Worm (Caenorhabditis elegans): ENCODE results near the gene T19H5.7.

T19H5.7 gene

DNA sequence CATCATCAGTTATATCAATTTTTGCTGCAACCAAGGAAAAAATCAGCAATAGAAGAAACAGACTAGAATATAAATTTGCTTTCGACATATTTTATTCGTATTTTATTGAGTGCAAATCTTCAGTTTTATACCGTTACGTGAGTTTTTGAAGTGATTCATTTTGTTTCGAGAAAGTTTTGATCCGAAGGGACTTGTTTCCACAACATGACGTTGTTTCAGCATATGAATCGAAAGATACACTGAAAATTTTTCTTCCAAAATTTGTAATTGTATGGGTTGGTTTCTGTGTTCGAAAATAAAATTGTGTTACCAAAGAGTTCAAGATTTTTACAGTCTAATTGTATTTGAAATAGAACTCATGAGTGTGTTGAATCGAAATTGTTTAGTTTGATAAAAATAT is at the start of gene T19H5.7:
Gene T19H5.7 (minus strand): TSS at position 101 of the 400 bp plus-strand sequence.
- no peak for TF ChIP-seq unc-62 (GFP tag; optimal IDR thresholded peaks at IDR 0.05)

DNA sequence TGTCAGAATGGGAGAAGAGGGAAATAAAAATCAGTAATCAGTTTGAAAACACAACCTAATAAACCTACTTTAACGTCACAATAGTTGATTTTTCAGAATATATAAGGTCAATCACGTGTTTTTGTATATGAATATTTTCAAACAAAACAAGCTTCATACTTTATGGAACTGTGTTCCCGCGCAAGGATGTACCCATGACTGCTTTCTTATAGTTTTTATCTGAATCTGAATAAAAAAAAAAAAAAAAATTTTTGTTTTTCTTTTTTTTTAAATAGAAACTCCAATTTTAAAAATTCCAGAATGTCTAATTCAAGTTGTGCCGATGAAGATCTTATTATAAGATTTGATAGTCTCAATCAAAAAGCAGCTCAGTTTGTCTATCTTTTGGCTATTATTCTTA is 48.6 kb upstream of the T19H5.7 start, which contains the start of gene sra-2:
Gene sra-2 (plus strand): TSS at position 301 of the 400 bp plus-strand sequence.
- TF ChIP-seq unc-62 (GFP tag; optimal IDR thresholded peaks at IDR 0.05) = no peak

DNA sequence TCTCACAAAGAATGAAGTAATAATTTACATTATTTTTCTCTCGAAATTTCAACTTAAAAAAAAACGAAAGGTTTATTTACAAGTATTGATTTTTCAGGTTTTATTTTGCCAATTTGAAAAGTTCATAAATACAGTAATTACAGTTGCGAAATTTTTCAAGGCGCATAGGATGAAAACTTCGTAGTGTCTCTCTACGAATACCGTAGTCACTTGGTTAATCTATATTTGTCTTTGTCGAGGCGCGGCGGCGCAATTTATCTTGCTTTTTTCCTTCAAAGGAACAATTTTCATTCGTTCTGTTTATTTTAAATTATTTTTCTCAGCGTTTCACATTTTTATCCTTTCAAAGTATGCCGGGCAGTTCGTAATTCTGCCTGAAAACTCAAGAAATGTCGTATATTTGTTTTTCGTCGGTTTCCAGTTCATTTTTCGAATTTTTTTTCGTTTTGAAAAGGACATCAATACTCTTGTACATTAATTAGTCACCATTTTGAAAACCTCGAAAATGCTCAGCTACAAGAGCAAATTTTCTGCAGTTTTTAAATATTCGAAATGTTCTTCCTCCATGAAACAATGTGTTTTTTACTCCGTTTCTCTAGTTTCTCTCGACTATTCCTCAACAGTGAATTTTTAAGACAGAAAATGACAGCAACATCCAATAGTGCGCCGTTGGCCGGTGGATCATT is 43.8 kb upstream of the T19H5.7 start, which contains the start of gene mex-6:
Gene mex-6 (plus strand): TSS at position 636 of the 686 bp plus-strand sequence.
- no peak for TF ChIP-seq unc-62 (GFP tag; optimal IDR thresholded peaks at IDR 0.05)

DNA sequence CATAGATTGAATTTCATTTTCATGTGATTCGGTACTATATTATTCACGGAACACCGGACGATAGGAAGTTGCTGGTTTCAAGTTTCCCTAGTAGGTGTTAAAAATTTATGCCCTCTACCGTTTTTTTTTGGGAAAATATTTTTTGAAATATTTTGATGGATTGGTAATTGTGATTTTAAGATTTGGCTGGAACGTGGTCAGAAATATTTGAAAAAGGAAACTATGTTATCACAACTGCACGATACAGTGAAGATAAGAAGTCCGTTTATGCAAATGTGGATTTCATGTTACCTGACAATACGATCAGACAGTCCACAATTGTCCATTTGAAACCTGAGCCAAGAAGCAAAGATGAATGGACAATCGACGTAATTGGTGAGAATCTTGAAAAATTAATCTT is 43.1 kb upstream of the T19H5.7 start, which contains the start of gene AH6.17:
Gene AH6.17 (plus strand): TSS at position 185 of the 400 bp plus-strand sequence.
- TF ChIP-seq unc-62 (GFP tag; optimal IDR thresholded peaks at IDR 0.05) = no peak

DNA sequence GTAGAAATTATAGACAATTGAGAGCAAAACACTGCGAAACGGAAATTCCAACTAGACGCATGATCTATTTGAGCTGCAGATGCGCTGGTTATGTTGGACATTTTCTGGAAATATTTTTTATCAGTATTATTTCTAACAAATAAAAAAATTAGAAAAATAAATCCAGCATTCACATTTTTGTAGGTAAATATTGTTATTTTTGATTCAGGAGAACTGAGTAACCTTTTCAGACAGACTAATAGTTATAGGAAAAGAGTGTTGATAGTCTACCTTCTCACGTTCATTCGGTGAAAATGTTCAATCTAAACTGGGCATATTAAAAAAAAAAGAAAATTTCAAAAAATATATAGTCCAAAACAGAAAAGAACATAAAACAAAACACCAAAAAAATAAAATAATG is 41.7 kb upstream of the T19H5.7 start, which contains the start of gene sra-1:
Gene sra-1 (minus strand): TSS at position 101 of the 400 bp plus-strand sequence.
- TF ChIP-seq unc-62 (GFP tag; optimal IDR thresholded peaks at IDR 0.05) = no peak

DNA sequence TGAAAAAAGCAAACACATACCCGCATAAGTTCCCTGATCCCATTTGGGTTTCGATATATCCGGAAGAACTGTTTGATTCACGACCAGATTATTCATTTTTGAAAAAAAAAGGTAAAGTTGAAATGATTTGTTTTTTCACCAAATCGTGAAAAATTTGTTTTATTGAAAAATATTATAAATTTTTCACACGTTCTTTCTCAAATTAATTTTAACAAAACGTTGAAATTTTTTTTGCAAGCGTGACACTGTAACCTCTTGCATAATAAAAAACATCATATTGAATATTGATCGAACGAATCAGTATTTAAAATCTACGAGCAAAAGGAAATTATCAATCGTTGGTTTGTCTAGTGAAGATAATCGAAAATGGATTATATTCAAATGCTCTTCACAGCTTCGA is 38.9 kb upstream of the T19H5.7 start, which contains the start of the genes sfxn-1.1 and AH6.3:
Gene sfxn-1.1 (minus strand): TSS at position 101 of the 400 bp plus-strand sequence.
Gene AH6.3 (plus strand): TSS at position 275 of the 400 bp plus-strand sequence.
- no peak for TF ChIP-seq unc-62 (GFP tag; optimal IDR thresholded peaks at IDR 0.05)

DNA sequence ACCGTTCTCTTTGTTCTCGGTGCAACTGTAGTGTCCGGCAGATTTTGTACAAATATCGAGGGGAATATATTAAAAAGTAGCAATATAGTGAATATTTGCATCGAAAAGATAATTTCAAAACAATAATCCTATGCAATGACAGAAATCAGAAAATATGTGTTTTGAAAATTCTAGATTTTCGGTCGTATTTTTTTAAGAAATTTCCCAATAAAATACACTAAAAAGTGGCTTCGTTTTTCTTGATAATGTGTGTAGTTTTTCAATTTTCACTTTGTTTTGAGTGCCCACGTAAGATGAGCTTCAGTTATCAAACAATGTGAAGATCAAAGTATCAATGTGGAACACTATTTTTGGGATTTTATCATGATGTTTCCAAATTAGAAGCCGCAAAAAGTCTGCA is 36.9 kb upstream of the T19H5.7 start, which contains the start of gene gcy-1:
Gene gcy-1 (minus strand): TSS at position 101 of the 400 bp plus-strand sequence.
- no peak for TF ChIP-seq unc-62 (GFP tag; optimal IDR thresholded peaks at IDR 0.05)

DNA sequence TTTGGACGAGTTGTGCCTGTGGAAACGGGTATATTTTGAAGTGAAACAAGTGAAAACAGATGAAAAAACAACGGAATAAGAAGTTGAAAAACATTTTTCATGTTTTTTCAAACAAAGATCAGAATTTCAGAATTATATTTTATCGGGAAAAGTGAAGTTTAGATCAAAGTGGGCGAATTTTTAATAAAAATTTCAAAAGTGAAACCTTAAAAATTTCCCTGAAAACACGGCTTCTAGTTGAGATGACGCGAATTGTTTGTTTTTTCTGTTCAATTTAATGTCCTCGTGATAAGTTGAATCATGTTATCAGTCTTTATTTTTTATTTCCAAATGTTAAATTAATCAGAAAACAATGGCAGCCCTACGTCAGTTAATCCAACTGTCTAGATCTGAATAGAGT is 27.3 kb upstream of the T19H5.7 start, which contains the start of gene gcy-3:
Gene gcy-3 (minus strand): TSS at position 101 of the 400 bp plus-strand sequence.
- TF ChIP-seq unc-62 (GFP tag; optimal IDR thresholded peaks at IDR 0.05) = no peak

DNA sequence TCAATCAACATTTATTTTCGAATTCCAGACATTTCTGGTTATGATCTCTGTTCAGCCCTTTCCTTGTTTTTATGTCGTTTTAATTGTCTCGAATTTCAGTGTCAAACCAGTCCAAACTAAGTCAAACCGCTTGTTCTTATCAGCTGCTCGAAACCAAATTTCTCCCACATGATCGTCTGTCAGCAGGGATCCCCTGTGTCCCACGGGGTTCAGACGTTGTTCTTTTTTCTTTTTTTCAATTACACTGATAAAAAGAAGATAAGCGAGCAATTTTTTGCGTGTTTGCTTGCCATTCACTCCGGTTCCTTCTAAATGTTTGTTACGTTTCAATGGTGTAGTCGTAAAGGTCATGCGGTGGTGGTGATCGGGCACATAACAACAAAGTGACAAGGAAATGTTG is 22.0 kb upstream of the T19H5.7 start:
- TF ChIP-seq unc-62 (GFP tag; optimal IDR thresholded peaks at IDR 0.05) = no peak

DNA sequence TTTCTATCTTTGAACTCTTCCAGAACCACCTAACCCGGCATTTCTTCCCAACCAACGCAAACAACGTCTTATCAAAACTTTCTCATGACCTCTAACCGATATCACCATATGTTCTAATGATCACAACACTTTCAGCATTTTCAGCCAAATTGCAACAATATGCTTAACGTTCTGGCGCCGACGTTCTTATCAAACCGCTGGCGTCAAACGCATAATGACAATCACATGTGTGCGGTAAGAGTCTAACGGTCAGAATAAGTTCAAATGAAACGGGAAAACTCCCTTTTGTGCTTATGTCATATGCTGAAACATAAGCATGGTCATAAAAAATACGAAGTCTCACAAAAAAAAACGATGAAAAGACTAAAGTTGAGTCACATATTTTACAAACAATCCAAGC is 21.0 kb upstream of the T19H5.7 start:
- no peak for TF ChIP-seq unc-62 (GFP tag; optimal IDR thresholded peaks at IDR 0.05)

DNA sequence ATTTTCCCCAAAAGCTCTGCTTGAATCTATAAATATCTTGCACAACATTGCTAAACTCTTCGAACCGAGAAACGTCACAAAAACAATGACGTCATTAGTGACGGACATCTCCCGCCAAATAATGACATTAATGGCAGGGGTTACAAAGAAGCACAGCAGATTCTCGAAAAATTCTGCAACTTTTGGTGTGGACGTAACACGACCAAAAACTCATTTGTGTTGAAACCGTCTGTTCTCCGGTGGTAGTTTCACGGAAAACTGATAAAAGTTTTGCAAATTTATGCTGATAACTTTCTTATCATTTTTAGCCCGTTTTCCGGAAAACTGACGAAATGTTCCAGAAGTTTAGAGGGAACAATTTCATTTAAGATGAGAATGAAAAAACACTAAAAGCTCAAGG is 18.7 kb upstream of the T19H5.7 start:
- no peak for TF ChIP-seq unc-62 (GFP tag; optimal IDR thresholded peaks at IDR 0.05)

DNA sequence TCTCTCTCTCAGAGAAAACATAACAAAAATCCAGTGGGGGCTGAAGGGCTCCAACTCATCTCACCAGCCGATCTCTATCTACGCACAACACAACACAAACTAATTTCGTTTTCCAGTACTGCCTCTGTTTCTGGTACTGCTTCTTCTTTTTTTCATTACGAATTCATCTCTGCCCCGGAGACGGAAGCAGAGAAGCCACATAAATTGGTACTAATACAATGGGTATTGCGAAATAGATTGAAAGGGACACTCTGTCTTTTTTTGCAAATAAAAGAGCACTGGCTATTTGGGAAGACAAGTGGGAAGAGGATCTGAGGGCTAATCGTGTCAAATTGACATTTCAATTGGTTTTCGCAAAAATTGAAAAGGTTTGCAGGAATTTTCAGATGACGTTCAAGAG is 17.4 kb upstream of the T19H5.7 start:
- TF ChIP-seq unc-62 (GFP tag; optimal IDR thresholded peaks at IDR 0.05) = no peak

DNA sequence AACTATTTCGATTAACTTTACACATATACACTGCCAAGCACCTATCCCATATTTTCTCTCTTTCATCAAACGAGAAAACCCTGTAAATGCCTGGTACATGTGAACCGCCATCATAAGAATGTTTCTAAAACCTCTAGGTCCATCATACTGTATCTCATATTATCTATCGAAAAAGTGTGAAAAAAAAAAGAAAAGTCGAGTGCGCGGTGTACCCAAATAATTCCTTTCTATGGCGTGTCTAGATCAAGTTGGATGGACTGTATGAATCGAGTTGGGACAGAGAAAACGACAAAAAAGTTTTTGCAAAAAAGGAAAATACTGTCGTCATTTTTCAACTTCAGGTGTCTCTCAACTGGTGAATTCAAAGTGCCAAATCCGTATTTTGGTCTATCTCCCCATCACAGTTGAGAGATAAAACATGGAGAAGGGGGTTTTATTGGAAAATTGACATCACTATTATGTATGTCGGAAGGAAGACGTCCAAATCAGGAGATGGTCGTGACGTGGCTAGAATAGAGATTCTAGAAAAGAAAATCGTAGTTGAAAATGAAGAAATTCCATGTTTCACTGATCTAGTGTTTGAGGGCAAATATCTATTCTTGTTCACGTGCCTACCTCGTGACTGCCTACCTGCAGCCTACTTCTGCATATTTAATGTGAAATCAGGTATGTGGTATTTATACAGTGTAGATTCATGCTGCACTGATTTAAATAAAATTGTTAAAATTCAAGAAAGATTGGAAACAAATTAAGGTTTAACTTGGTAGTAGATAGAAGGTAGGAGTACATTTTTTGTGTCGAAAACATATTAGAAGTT is 13.5 kb upstream of the T19H5.7 start:
- no peak for TF ChIP-seq unc-62 (GFP tag; optimal IDR thresholded peaks at IDR 0.05)

DNA sequence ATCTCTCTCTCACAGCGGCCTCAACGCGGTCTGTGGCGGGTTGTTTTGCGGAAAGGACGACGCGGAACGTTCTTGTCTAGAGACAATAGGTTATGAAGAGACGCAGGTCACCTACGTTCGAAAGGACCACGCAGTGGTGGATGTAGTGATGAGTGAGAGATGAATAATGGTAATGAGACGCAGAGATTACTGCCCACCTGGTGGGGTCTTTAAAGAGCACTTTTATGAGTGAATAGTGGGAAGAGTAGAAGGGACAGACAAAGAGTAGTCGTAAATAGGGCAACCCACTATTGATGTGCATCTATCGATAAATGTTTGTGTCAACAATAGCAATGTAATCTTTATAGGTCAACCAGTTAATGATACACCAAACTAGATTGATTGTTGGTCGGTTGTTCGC is 11.1 kb upstream of the T19H5.7 start:
- no peak for TF ChIP-seq unc-62 (GFP tag; optimal IDR thresholded peaks at IDR 0.05)

DNA sequence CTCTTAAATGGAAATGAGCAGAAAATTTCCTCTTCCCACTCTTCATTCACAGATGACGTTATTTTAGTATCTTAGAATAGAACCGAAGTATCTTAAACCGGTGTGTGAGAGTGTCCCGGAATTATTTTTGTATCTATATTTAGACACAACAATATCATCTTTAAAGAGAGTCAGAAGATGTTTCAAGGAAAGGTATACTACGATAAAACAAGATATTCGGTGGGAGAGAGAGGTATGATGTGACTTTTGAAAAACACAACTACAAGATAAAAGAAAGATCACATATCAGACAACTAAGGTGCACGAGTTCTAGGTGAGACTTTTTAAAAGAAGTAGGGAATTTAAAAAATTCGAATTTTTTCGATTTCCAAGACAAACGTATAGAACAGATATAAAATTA is 10.7 kb upstream of the T19H5.7 start:
- no peak for TF ChIP-seq unc-62 (GFP tag; optimal IDR thresholded peaks at IDR 0.05)

DNA sequence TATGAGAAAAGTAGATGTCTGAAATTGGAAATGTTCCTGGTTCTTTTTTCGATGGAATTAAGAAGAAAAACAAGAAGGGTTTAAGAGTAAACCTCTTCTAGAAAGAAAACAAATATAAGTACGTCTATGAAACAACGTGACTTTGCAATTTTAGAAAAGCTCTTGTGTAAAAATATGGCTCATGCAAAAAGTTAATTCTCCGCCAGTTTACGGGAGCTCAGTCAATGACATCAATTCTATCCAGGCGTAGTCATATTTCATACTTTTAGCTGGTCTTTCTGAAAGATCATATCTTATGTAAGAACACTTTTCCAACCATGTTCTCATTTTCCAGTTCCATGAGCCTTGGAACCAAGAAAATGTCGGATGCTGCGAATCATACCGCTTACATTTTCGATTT is 10.0 kb upstream of the T19H5.7 start:
- TF ChIP-seq unc-62 (GFP tag; optimal IDR thresholded peaks at IDR 0.05) = no peak

Data from whole organism, dauer.